Fruit fly (Drosophila melanogaster): ENCODE data around the gene Arv1.

DNA sequence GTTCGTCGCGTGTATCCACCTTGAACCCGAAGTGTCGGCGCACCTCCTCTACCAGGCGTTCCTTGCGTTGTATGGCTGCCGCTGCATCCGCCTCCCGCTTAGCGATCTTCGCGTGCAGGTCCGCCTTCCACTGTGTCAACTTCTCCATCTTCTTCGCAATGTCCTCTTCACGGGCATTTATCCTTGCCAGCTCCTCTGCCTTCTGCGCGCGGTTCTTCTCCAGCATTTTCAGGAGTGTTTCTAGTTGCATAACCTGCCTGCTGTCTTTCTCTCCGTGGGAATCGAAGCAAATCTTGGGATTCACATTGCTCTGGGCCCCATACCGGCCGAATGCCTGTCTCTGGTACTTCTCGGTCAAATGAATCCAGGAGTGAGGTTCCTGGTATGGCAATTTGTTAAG is 39.1 kb upstream of the Arv1 start:
- TF ChIP-seq CTCF (optimal IDR thresholded peaks at IDR 0.05) (no peak), CG8478 (optimal IDR thresholded peaks at IDR 0.05) (no peak)
